Fruit fly (Drosophila melanogaster) whole organism, embryonic: ENCODE results near the gene Agpat4.
A peak's percentile ranks its signal among the peaks of the same experiment; 100 is the strongest.

Experiments used
- Abd-B ChIP-seq: fragments of 200-800 bp; sonication (Bioruptor generic); optimal IDR thresholded peaks from 2 replicates; lab custom pipeline; 2018; ENCODE audit warnings: missing biosample characterization, mild to moderate bottlenecking, missing genetic modification characterization, moderate library complexity
- Aef1 ChIP-seq: fragments of 200-800 bp; sonication (Bioruptor generic); IDR thresholded peaks from 3 replicates; pipeline ENCODE4 v1.3.6; 2022; ENCODE audit warnings: missing biosample characterization, missing genetic modification characterization
- Antp ChIP-seq: fragments of 200-800 bp; sonication (Bioruptor generic); optimal IDR thresholded peaks from 3 replicates; lab custom pipeline; 2016; ENCODE audit warnings: missing biosample characterization, missing genetic modification characterization
- Atf-2 ChIP-seq: fragments of 200-800 bp; sonication (Bioruptor generic); optimal IDR thresholded peaks from 2 replicates; lab custom pipeline; 2016; ENCODE audit warnings: missing biosample characterization, missing genetic modification characterization
- CG10959 ChIP-seq: fragments of 200-800 bp; sonication (Bioruptor generic); IDR thresholded peaks from 2 replicates; pipeline ENCODE4 v1.3.6; 2022; ENCODE audit warnings: missing biosample characterization, missing genetic modification characterization
- CG11247 ChIP-seq: fragments of 200-800 bp; sonication (Bioruptor generic); IDR thresholded peaks from 2 replicates; pipeline ENCODE4 v1.3.6; 2022; ENCODE audit warnings: missing biosample characterization, missing genetic modification characterization
- CG12219 ChIP-seq: fragments of 200-800 bp; sonication (Bioruptor generic); optimal IDR thresholded peaks from 3 replicates; lab custom pipeline; 2018; ENCODE audit warnings: missing biosample characterization, mild to moderate bottlenecking, missing genetic modification characterization
- CG14014 ChIP-seq: fragments of 200-800 bp; sonication (Bioruptor generic); IDR thresholded peaks from 2 replicates; pipeline ENCODE4 v1.3.6; 2022; ENCODE audit warnings: missing biosample characterization, missing genetic modification characterization
- CG1602 ChIP-seq: fragments of 200-800 bp; sonication (Bioruptor generic); optimal IDR thresholded peaks from 3 replicates; lab custom pipeline; 2016; ENCODE audit warnings: missing biosample characterization, missing genetic modification characterization
- CG17361 ChIP-seq: fragments of 200-800 bp; sonication (Bioruptor generic); IDR thresholded peaks from 3 replicates; pipeline ENCODE4 v1.3.6; 2022; ENCODE audit warnings: missing biosample characterization, missing genetic modification characterization
- CG17568 ChIP-seq: fragments of 200-800 bp; sonication (Bioruptor generic); optimal IDR thresholded peaks from 2 replicates; lab custom pipeline; 2018; ENCODE audit warnings: missing biosample characterization, mild to moderate bottlenecking, missing genetic modification characterization, moderate library complexity
- CG18262 ChIP-seq: fragments of 200-800 bp; optimal IDR thresholded peaks from 3 replicates; lab custom pipeline; 2019; ENCODE audit warnings: missing biosample characterization, mild to moderate bottlenecking, missing genetic modification characterization, moderate library complexity
- CG33557 ChIP-seq: fragments of 200-800 bp; sonication (Bioruptor generic); optimal IDR thresholded peaks from 2 replicates; lab custom pipeline; 2019; ENCODE audit warnings: missing biosample characterization, mild to moderate bottlenecking, missing genetic modification characterization, moderate library complexity
- CG34422 ChIP-seq: fragments of 200-800 bp; sonication (Bioruptor generic); IDR thresholded peaks from 3 replicates; pipeline ENCODE4 v1.3.6; 2022; ENCODE audit warnings: missing biosample characterization, missing genetic modification characterization
- CG42726 ChIP-seq: fragments of 200-800 bp; sonication (Bioruptor generic); IDR thresholded peaks from 2 replicates; pipeline ENCODE4 v1.3.6; 2022; ENCODE audit warnings: missing biosample characterization, missing genetic modification characterization; ENCODE audit not compliant: partially characterized antibody
- CG6791 ChIP-seq: fragments of 200-800 bp; sonication (Bioruptor generic); IDR thresholded peaks from 3 replicates; pipeline ENCODE4 v1.3.6; 2022; ENCODE audit warnings: missing biosample characterization, missing genetic modification characterization; ENCODE audit not compliant: partially characterized antibody
- CG6813 ChIP-seq: fragments of 200-800 bp; sonication (Bioruptor generic); optimal IDR thresholded peaks from 2 replicates; lab custom pipeline; 2017; ENCODE audit warnings: missing biosample characterization, missing genetic modification characterization, mild to moderate bottlenecking, moderate library complexity, missing genetic modification reagents
- CG7357 ChIP-seq: fragments of 200-800 bp; sonication (Bioruptor generic); IDR thresholded peaks from 3 replicates; pipeline ENCODE4 v1.3.6; 2022; ENCODE audit warnings: missing biosample characterization, missing genetic modification characterization
- CG8281 ChIP-seq: fragments of 200-800 bp; sonication (Bioruptor generic); optimal IDR thresholded peaks from 2 replicates; lab custom pipeline; 2018; ENCODE audit warnings: missing biosample characterization, mild to moderate bottlenecking, missing genetic modification characterization, moderate library complexity
- CG8290 ChIP-seq, 3 experiments: fragments of 200-800 bp; sonication (Bioruptor generic); optimal IDR thresholded peaks; 2 replicates each; lab custom pipeline; 2016 to 2019; ENCODE audit warnings: missing biosample characterization in 3 of 3, missing genetic modification characterization in 3 of 3, mild to moderate bottlenecking in 2 of 3, moderate library complexity in 1 of 3
- CrebB ChIP-seq: fragments of 200-800 bp; sonication (Bioruptor generic); optimal IDR thresholded peaks from 3 replicates; lab custom pipeline; 2018; ENCODE audit warnings: missing biosample characterization, mild to moderate bottlenecking, missing genetic modification characterization
- Hey ChIP-seq: fragments of 200-800 bp; sonication (Bioruptor generic); optimal IDR thresholded peaks from 3 replicates; lab custom pipeline; 2018; ENCODE audit warnings: missing biosample characterization, mild to moderate bottlenecking, missing genetic modification characterization
- NfI ChIP-seq: fragments of 200-800 bp; sonication (Bioruptor generic); optimal IDR thresholded peaks from 3 replicates; lab custom pipeline; 2018; ENCODE audit warnings: missing biosample characterization, mild to moderate bottlenecking, missing genetic modification characterization, moderate library complexity
- Pdp1 ChIP-seq, 2 experiments: fragments of 200-800 bp; sonication (Bioruptor generic); optimal IDR thresholded peaks; 3 replicates each; lab custom pipeline; 2016; ENCODE audit warnings: missing biosample characterization in 2 of 2, missing genetic modification characterization in 2 of 2, mild to moderate bottlenecking in 1 of 2, moderate library complexity in 1 of 2
- Xrp1 ChIP-seq: fragments of 200-800 bp; sonication (Bioruptor generic); IDR thresholded peaks from 2 replicates; pipeline ENCODE4 v1.3.6; 2022; ENCODE audit warnings: missing biosample characterization, missing genetic modification characterization
- bsh ChIP-seq, 2 experiments: fragments of 200-800 bp; sonication (Bioruptor generic); optimal IDR thresholded peaks; 2 replicates each; lab custom pipeline; 2017 to 2018; ENCODE audit warnings: mild to moderate bottlenecking in 2 of 2, missing biosample characterization in 2 of 2, missing genetic modification characterization in 2 of 2, moderate library complexity in 1 of 2
- chinmo ChIP-seq: fragments of 200-800 bp; sonication (Bioruptor generic); IDR thresholded peaks from 4 replicates; pipeline ENCODE4 v1.3.6; 2022; ENCODE audit warnings: missing biosample characterization, missing genetic modification characterization; ENCODE audit not compliant: partially characterized antibody
- ci ChIP-seq: fragments of 200-800 bp; sonication (Bioruptor generic); IDR thresholded peaks from 3 replicates; pipeline ENCODE4 v1.3.6; 2022; ENCODE audit warnings: missing biosample characterization, missing genetic modification characterization
- dati ChIP-seq: fragments of 200-800 bp; sonication (Bioruptor generic); IDR thresholded peaks from 2 replicates; pipeline ENCODE4 v1.3.6; 2022; ENCODE audit warnings: missing biosample characterization, missing genetic modification characterization
- disco-r ChIP-seq: fragments of 200-800 bp; sonication (Bioruptor generic); optimal IDR thresholded peaks from 2 replicates; lab custom pipeline; 2016; ENCODE audit warnings: missing biosample characterization, missing genetic modification characterization
- eve ChIP-seq, 2 experiments: fragments of >200 bp; optimal IDR thresholded peaks; 2 replicates each; lab custom pipeline; 2017; ENCODE audit warnings: missing biosample characterization in 2 of 2, missing genetic modification characterization in 2 of 2
- exex ChIP-seq: fragments of 200-800 bp; sonication (Bioruptor generic); optimal IDR thresholded peaks from 4 replicates; lab custom pipeline; 2018; ENCODE audit warnings: missing biosample characterization, mild to moderate bottlenecking, missing genetic modification characterization, moderate library complexity
- grn ChIP-seq: fragments of 200-800 bp; sonication (Bioruptor generic); optimal IDR thresholded peaks from 3 replicates; lab custom pipeline; 2017; ENCODE audit warnings: missing biosample characterization, missing genetic modification characterization
- gsb-n ChIP-seq: fragments of 200-800 bp; sonication (Bioruptor generic); optimal IDR thresholded peaks from 3 replicates; lab custom pipeline; 2018; ENCODE audit warnings: missing biosample characterization, mild to moderate bottlenecking, missing genetic modification characterization
- ind ChIP-seq: fragments of 200-800 bp; sonication (Bioruptor generic); optimal IDR thresholded peaks from 3 replicates; lab custom pipeline; 2016; ENCODE audit warnings: missing biosample characterization, missing genetic modification characterization
- luna ChIP-seq: fragments of 200-800 bp; sonication (Bioruptor generic); optimal IDR thresholded peaks from 2 replicates; lab custom pipeline; 2016; ENCODE audit warnings: missing biosample characterization, missing genetic modification characterization
- nerfin-2 ChIP-seq: fragments of 200-800 bp; sonication (Bioruptor generic); IDR thresholded peaks from 2 replicates; pipeline ENCODE4 v1.3.6; 2022; ENCODE audit warnings: missing biosample characterization, missing genetic modification characterization; ENCODE audit not compliant: partially characterized antibody
- peb ChIP-seq: fragments of 200-800 bp; sonication (Bioruptor generic); IDR thresholded peaks from 2 replicates; pipeline ENCODE4 v1.3.6; 2022; ENCODE audit warnings: missing biosample characterization, missing genetic modification characterization
- pum ChIP-seq: fragments of 200-800 bp; sonication (Bioruptor generic); optimal IDR thresholded peaks from 2 replicates; lab custom pipeline; 2016; ENCODE audit warnings: missing biosample characterization, missing genetic modification characterization
- row ChIP-seq: fragments of 200-800 bp; sonication (Bioruptor generic); IDR thresholded peaks from 3 replicates; pipeline ENCODE4 v1.3.6; 2022; ENCODE audit warnings: missing biosample characterization, missing genetic modification characterization
- sens ChIP-seq: fragments of 200-800 bp; sonication (Bioruptor generic); peaks from one replicate; lab custom pipeline; 2016; ENCODE audit warnings: missing biosample characterization, missing genetic modification characterization
- ssp ChIP-seq: fragments of 200-800 bp; sonication (Bioruptor generic); IDR thresholded peaks from 2 replicates; pipeline ENCODE4 v1.3.6; 2022; ENCODE audit warnings: missing biosample characterization, missing genetic modification characterization
- sug ChIP-seq: fragments of 200-800 bp; optimal IDR thresholded peaks from 2 replicates; lab custom pipeline; 2019; ENCODE audit warnings: missing biosample characterization, mild to moderate bottlenecking, missing genetic modification characterization, moderate library complexity
- tio ChIP-seq: fragments of 200-800 bp; sonication (Bioruptor generic); optimal IDR thresholded peaks from 2 replicates; lab custom pipeline; 2017; ENCODE audit warnings: missing biosample characterization, missing genetic modification characterization, inconsistent platforms
- usp ChIP-seq: fragments of >200 bp; optimal IDR thresholded peaks from 2 replicates; lab custom pipeline; 2017; ENCODE audit warnings: missing biosample characterization, missing genetic modification characterization
- yki ChIP-seq: fragments of >200 bp; optimal IDR thresholded peaks from 3 replicates; lab custom pipeline; 2018

The Agpat4 gene

DNA sequence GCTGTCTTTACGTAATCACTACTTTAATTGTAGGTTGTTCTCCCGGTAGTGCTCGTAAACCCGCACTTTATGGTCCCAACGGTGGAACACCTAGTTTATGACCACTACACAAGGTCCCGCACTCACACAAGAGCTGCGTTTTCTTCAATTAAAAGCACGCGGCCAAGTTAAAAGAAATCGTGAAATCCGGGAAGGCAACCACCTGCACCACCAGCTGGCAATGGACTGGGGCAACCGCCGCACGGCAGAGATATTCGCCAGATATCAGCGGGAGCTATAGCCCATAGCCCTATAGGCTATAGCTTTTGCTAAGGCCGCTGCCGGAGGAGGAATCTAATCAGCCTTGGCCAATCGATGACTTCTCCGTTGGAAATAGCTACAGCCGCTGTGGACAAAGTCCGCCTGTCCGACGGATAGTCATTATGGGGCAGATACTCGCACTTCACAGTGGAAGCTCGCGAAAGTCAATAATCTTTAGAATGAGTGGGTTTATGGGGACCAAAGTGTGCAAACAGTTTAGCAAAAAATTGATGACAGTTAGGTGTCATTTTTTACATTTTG is 2.9 kb upstream of the Agpat4 start (continued):
- TF ChIP-seq CG6791 (GFP tag; lab: Robert Waterston, UW) (no peak), Abd-B (GFP tag; lab: Kevin White, UChicago) (no peak), Aef1 (GFP tag; lab: Robert Waterston, UW) (no peak), CG14014 (GFP tag; lab: Robert Waterston, UW) (0 out of 2 replicates have a peak, but pooled peaks have one; percentile 6), sens (peak; percentile 44), sug (tag; lab: Kevin White, UChicago) (peak; percentile 66), dati (GFP tag; lab: Robert Waterston, UW) (no peak), CG8290 (GFP tag; optimal IDR thresholded peaks at IDR 0.05; lab: Kevin White, UChicago) (no peak), CG8290 (tag; optimal IDR thresholded peaks at IDR 0.05; lab: Kevin White, UChicago) (no peak)
- TF ChIP-seq, all 482 proteins: peak for 15

DNA sequence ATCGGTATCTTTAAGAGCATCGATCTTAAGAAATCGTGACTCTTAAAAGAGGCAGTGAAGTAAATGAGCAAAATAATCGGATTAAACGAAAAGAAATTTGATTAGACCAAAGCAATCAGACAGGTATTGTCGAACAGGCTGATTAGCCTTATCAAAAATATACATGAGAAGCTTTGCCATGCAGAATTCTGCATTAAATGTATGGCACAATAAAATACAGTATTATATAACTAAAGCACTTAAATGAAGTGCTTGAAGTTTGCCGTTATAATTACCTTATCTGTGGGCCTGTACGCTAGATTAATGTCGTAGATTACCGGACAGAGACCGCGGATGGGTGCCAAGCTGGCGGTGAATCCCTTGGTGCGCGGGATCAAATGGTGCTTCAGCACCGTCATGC is 1.7 kb upstream of the Agpat4 start:
- TF ChIP-seq CG10959: no peak
- TF ChIP-seq chinmo (GFP tag; lab: Robert Waterston, UW): 0 out of 4 replicates have a peak, but pooled peaks have one; percentile 30
- peak; percentile 20 for TF ChIP-seq grn
- peak in 1 of 2 experiments; percentile 87 for TF ChIP-seq Pdp1 (GFP tag; optimal IDR thresholded peaks at IDR 0.05; lab: Kevin White, UChicago)
- TF ChIP-seq exex (tag; lab: Kevin White, UChicago): peak; percentile 79

DNA sequence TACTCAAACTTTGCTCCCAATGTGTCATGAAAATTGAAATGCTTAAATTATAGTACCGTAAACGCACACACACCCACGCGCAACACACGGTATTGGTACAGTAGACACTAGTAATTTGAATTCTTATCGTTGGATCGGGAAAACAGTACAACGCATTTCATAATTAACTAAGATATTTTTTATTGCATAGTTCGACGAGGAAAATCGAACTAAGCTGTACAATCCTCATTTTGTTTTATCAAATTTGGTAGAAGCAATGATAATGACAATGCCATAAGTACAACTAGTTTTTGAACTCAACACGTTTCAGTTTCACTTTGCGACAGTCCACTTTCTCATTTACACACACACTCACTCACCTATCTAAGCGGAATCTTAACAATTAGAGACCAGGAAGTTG is 600 bp downstream of the Agpat4 start:
- TF ChIP-seq CG1602 (GFP tag; lab: Kevin White, UChicago) (peak; percentile 43), CG6813 (GFP tag; lab: Kevin White, UChicago) (peak; percentile 31), bsh (GFP tag; optimal IDR thresholded peaks at IDR 0.05; lab: Kevin White, UChicago) (peak in 1 of 2 experiments; percentile 73), CG8290 (GFP tag; optimal IDR thresholded peaks at IDR 0.05; lab: Kevin White, UChicago) (no peak), CG8290 (tag; optimal IDR thresholded peaks at IDR 0.05; lab: Kevin White, UChicago) (peak in 1 of 2 experiments; percentile 73), pum (peak; percentile 64), ind (GFP tag; lab: Kevin White, UChicago) (peak; percentile 76), nerfin-2 (GFP tag; lab: Robert Waterston, UW) (no peak), disco-r (peak; percentile 21), NfI (GFP tag; lab: Kevin White, UChicago) (peak; percentile 69), CG11247 (GFP tag; lab: Robert Waterston, UW) (peak; percentile 59), CG8281 (tag; lab: Kevin White, UChicago) (peak; percentile 29), tio (no peak), CG18262 (tag; lab: Kevin White, UChicago) (peak; percentile 64), CG7357 (GFP tag; lab: Robert Waterston, UW) (no peak), Antp (GFP tag; lab: Kevin White, UChicago) (peak; percentile 55), row (GFP tag; lab: Robert Waterston, UW) (peak; percentile 92), CG12219 (GFP tag; lab: Kevin White, UChicago) (peak; percentile 65), CG42726 (GFP tag; lab: Robert Waterston, UW) (no peak), Hey (tag; lab: Kevin White, UChicago) (no peak), yki (lab: Kevin White, UChicago) (no peak), ssp (GFP tag; lab: Robert Waterston, UW) (0 out of 2 replicates have a peak, but pooled peaks have one; percentile 5), CG34422 (GFP tag; lab: Robert Waterston, UW) (peak; percentile 36; the same call in 1 of the 3 replicates), eve (GFP tag; optimal IDR thresholded peaks at IDR 0.05; lab: Kevin White, UChicago) (no peak), CG17361 (GFP tag; lab: Robert Waterston, UW) (peak; percentile 64; the same call in 2 of the 3 replicates), ci (GFP tag; lab: Robert Waterston, UW) (0 out of 3 replicates have a peak, but pooled peaks have one; percentile 15), luna (GFP tag; lab: Kevin White, UChicago) (no peak), CrebB (tag; lab: Kevin White, UChicago) (peak; percentile 44), usp (no peak), chinmo (GFP tag; lab: Robert Waterston, UW) (no peak), CG17568 (GFP tag; lab: Kevin White, UChicago) (peak; percentile 29), Atf-2 (GFP tag; lab: Kevin White, UChicago) (peak; percentile 25), CG33557 (GFP tag; lab: Kevin White, UChicago) (peak; percentile 61), peb (0 out of 2 replicates have a peak, but pooled peaks have one; percentile 21), Xrp1 (GFP tag; lab: Robert Waterston, UW) (peak; percentile 51; the same call in 1 of the 2 replicates), gsb-n (tag; lab: Kevin White, UChicago) (peak; percentile 57)
